Worm (Caenorhabditis elegans) whole organism, late embryonic: ENCODE results near the gene F18G5.6.

ENCODE experiments used
- T23F11.4 ChIP-seq: fragments of 200-800 bp; sonication (Bioruptor generic); optimal IDR thresholded peaks from 2 replicates; lab custom pipeline; 2018; ENCODE audit warnings: mild to moderate bottlenecking, missing genetic modification characterization, missing compliant biosample characterization
- ama-1 ChIP-seq: fragments of 150-350 bp; optimal IDR thresholded peaks from 2 replicates; lab custom pipeline; 2014
- ceh-14 ChIP-seq: sonication (generic microtip); optimal IDR thresholded peaks from 2 replicates; lab custom pipeline; 2016; ENCODE audit warnings: missing genotype, missing genetic modification characterization, missing compliant biosample characterization
- ceh-48 ChIP-seq: sonication (generic microtip); optimal IDR thresholded peaks from 2 replicates; lab custom pipeline; 2016; ENCODE audit warnings: missing genetic modification characterization, inconsistent platforms, missing compliant biosample characterization
- ceh-9 ChIP-seq: sonication (generic microtip); optimal IDR thresholded peaks from 2 replicates; lab custom pipeline; 2016; ENCODE audit warnings: mild to moderate bottlenecking, missing genetic modification characterization, inconsistent platforms, missing compliant biosample characterization
- hlh-6 ChIP-seq: sonication (generic microtip); optimal IDR thresholded peaks from 2 replicates; lab custom pipeline; 2016; ENCODE audit warnings: missing genotype, missing genetic modification characterization, missing compliant biosample characterization
- nhr-11 ChIP-seq: fragments of 150-350 bp; optimal IDR thresholded peaks from 2 replicates; lab custom pipeline; 2014; ENCODE audit warnings: missing biosample characterization, missing genetic modification characterization
- pha-4 ChIP-seq: fragments of 150-350 bp; optimal IDR thresholded peaks from 2 replicates; lab custom pipeline; 2018; ENCODE audit warnings: missing biosample characterization, missing genetic modification reagents, missing genetic modification characterization
- unc-3 ChIP-seq, 2 experiments: fragments of 200-800 bp in 1 of 2; sonication (Bioruptor generic) in 1 of 2; sonication (generic microtip) in 1 of 2; conservative IDR thresholded peaks in 1 of 2; optimal IDR thresholded peaks in 1 of 2; 2 replicates each; pipeline versions ENCODE4 v1.3.6 to Lab custom; 2016 to 2022; ENCODE audit warnings: missing compliant biosample characterization in 2 of 2, missing genetic modification characterization in 2 of 2, missing genetic modification reagents in 1 of 2

DNA sequence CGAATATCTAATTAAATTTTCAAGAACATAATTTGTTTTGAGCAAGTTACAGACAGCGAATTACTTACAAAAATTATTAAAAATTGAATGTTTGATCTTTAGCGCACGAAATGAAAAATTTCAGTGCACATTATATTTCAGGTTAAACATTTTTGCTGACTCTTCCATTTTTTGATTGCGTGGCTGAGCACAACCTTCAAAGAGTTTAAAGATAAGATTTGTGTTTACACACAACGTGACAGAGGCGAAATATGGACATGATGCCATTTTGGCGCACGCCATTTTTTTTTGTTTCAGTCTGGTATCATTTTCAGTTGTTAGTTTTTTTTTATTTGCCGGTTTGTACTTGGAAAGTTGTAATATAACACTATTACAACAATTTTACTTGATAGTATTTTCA is 51.5 kb downstream of the F18G5.6 start:
- TF ChIP-seq ceh-48 (tag; lab: Kevin White, UChicago) = no peak
- TF ChIP-seq pha-4 (tag; lab: Kevin White, UChicago) = no peak
- TF ChIP-seq ama-1 (lab: Kevin White, UChicago) = no peak
- no peak for TF ChIP-seq ceh-9 (tag; lab: Kevin White, UChicago)
- no peak for TF ChIP-seq T23F11.4 (GFP tag; lab: Kevin White, UChicago)
- no peak for TF ChIP-seq nhr-11
- no peak for TF ChIP-seq hlh-6 (tag; lab: Kevin White, UChicago)
- TF ChIP-seq ceh-14 (tag; lab: Kevin White, UChicago) = no peak
- TF ChIP-seq unc-3 (GFP tag; conservative IDR thresholded peaks at IDR 0.05; lab: Robert Waterston, UW) = no peak
- TF ChIP-seq unc-3 (tag; optimal IDR thresholded peaks at IDR 0.05; lab: Kevin White, UChicago) = no peak
